Worm (Caenorhabditis elegans) whole organism, late embryonic: ENCODE results near the gene puf-11.

Experiments
- F13H6.1 ChIP-seq: sonication (generic microtip); optimal IDR thresholded peaks from 2 replicates; lab custom pipeline; 2016; ENCODE audit warnings: missing genetic modification characterization, missing compliant biosample characterization
- dmd-4 ChIP-seq: sonication (generic microtip); optimal IDR thresholded peaks from 2 replicates; lab custom pipeline; 2016; ENCODE audit warnings: borderline replicate concordance, missing genetic modification characterization, missing compliant biosample characterization
- dve-1 ChIP-seq: sonication (generic microtip); optimal IDR thresholded peaks from 2 replicates; lab custom pipeline; 2017; ENCODE audit warnings: antibody characterized with exemption, mild to moderate bottlenecking, missing genetic modification characterization, missing compliant biosample characterization
- hlh-15 ChIP-seq: sonication (generic microtip); optimal IDR thresholded peaks from 2 replicates; lab custom pipeline; 2016; ENCODE audit warnings: missing genetic modification characterization, missing compliant biosample characterization
- nfya-1 ChIP-seq: sonication (generic microtip); optimal IDR thresholded peaks from 2 replicates; lab custom pipeline; 2017; ENCODE audit warnings: missing genetic modification characterization, mild to moderate bottlenecking, missing compliant biosample characterization, antibody characterized with exemption, moderate library complexity
- nhr-11 ChIP-seq: fragments of 150-350 bp; optimal IDR thresholded peaks from 2 replicates; lab custom pipeline; 2014; ENCODE audit warnings: missing biosample characterization, missing genetic modification characterization
- pqm-1 ChIP-seq: sonication (generic microtip); optimal IDR thresholded peaks from 2 replicates; lab custom pipeline; 2016; ENCODE audit warnings: missing genetic modification characterization, missing compliant biosample characterization
- pros-1 ChIP-seq: fragments of 150-350 bp; optimal IDR thresholded peaks from 2 replicates; lab custom pipeline; 2014; ENCODE audit warnings: missing biosample characterization, missing genetic modification reagents, missing genetic modification characterization
- tbx-2 ChIP-seq: sonication (generic microtip); optimal IDR thresholded peaks from 2 replicates; lab custom pipeline; 2016; ENCODE audit warnings: missing genetic modification characterization, missing compliant biosample characterization
- tbx-7 ChIP-seq: sonication (generic microtip); optimal IDR thresholded peaks from 2 replicates; lab custom pipeline; 2016; ENCODE audit warnings: missing genotype, missing genetic modification characterization, missing compliant biosample characterization

DNA sequence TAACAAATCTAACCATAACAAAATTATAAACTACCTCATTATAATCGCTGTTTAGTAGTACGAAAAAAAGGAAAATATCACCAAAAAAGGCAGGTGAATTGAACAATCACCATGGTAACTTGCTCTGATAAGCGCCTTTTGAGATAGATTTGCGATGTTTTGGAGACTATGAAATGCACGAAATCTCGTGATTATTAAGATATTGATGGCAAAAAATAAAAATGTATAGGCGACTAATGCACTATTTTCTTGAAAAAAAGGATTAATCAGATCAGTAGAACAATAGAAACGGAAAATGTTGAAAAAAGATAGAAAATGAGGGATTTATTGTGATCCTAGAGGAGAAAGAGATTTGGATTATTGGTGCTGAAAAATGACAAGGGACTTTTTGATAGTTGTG lies 32.8 kb upstream of the puf-11 start:
- TF ChIP-seq F13H6.1 (tag; lab: Kevin White, UChicago) (no peak), tbx-7 (no peak), pros-1 (tag; lab: Kevin White, UChicago) (no peak), nhr-11 (no peak), tbx-2 (tag; lab: Kevin White, UChicago) (no peak), hlh-15 (tag; lab: Kevin White, UChicago) (no peak), pqm-1 (tag; lab: Kevin White, UChicago) (no peak), dve-1 (tag; lab: Kevin White, UChicago) (no peak), nfya-1 (no peak), dmd-4 (tag; lab: Kevin White, UChicago) (no peak)
